Worm (Caenorhabditis elegans): ENCODE measurements around the gene R107.2.
A peak's percentile ranks its signal among the peaks of the same experiment; 100 is the strongest.

Gene R107.2

DNA sequence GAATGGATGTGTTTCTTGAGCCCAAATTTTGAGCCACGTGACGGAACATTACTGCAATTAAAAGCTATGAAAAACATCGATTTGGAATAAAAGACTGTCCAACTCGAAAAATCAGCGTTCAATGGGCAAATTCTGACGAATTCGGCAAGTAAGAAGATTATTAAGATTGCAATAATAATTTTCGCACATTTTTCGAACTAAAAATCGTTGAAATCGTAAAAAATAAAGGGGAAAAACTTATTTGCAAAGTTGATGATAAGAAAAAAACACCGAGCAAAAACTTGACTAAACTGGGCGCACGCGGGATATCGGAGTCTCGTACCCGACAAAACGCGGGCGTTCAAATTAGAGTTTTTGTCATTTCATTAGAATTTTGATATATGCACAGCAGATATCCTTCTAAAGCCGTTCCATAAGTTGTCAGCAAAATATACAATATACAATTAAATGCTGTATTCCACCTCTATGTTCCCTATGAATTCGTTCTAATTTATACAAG is 43.6 kb upstream of the R107.2 start, which contains the start of the genes mccc-2 and mrpl-44 (continued):
- TF ChIP-seq mef-2 (tag; optimal IDR thresholded peaks at IDR 0.05) (no peak), fkh-10 (GFP tag; optimal IDR thresholded peaks at IDR 0.05) (no peak), ama-1 (optimal IDR thresholded peaks at IDR 0.05) (no peak), sox-4 (tag; optimal IDR thresholded peaks at IDR 0.05) (no peak), F16B12.6 (tag; optimal IDR thresholded peaks at IDR 0.05) (peak; percentile 23), lin-35 (GFP tag; optimal IDR thresholded peaks at IDR 0.05) (peak; percentile 90 to 95), irx-1 (tag; optimal IDR thresholded peaks at IDR 0.05) (no peak), lir-3 (tag; optimal IDR thresholded peaks at IDR 0.05; ENCODE audit: poor library complexity) (no peak), nhr-237 (tag; optimal IDR thresholded peaks at IDR 0.05) (no peak), nhr-47 (tag; optimal IDR thresholded peaks at IDR 0.05) (no peak), zag-1 (tag; optimal IDR thresholded peaks at IDR 0.05) (no peak), unc-98 (GFP tag; IDR thresholded peaks at IDR 0.05) (no peak), nhr-71 (tag; optimal IDR thresholded peaks at IDR 0.05) (no peak), aha-1 (tag; optimal IDR thresholded peaks at IDR 0.05) (no peak), nhr-77 (tag; optimal IDR thresholded peaks at IDR 0.05) (no peak), nhr-90 (tag; optimal IDR thresholded peaks at IDR 0.05; ENCODE audit: poor library complexity) (no peak), nhr-76 (tag; optimal IDR thresholded peaks at IDR 0.05) (no peak), mab-9 (GFP tag; IDR thresholded peaks at IDR 0.05) (no peak), pqm-1 (tag; optimal IDR thresholded peaks at IDR 0.05) (no peak), egl-13 (tag; optimal IDR thresholded peaks at IDR 0.05) (no peak), tlp-1 (tag; optimal IDR thresholded peaks at IDR 0.05) (no peak), efl-1 (optimal IDR thresholded peaks at IDR 0.05) (peak; percentile 35 to 92), efl-1 (GFP tag; optimal IDR thresholded peaks at IDR 0.05 in 1 of 2) (peak; percentile 92 to 99), dpl-1 (GFP tag; optimal IDR thresholded peaks at IDR 0.05) (peak; percentile 83 to 92 (median 92)), nhr-11 (tag; optimal IDR thresholded peaks at IDR 0.05) (no peak), hpl-2 (GFP tag; optimal IDR thresholded peaks at IDR 0.05) (no peak), rnt-1 (tag; optimal IDR thresholded peaks at IDR 0.05) (peak; percentile 55), pag-3 (tag; optimal IDR thresholded peaks at IDR 0.05; ENCODE audit: borderline replicate concordance, insufficient read depth) (no peak), ceh-8 (GFP tag; optimal IDR thresholded peaks at IDR 0.05) (no peak), blmp-1 (tag; optimal IDR thresholded peaks at IDR 0.05) (no peak), unc-86 (tag; optimal IDR thresholded peaks at IDR 0.05) (no peak), elt-2 (tag; optimal IDR thresholded peaks at IDR 0.05) (no peak), alr-1 (tag; optimal IDR thresholded peaks at IDR 0.05; ENCODE audit: borderline replicate concordance) (no peak), jun-1 (tag; optimal IDR thresholded peaks at IDR 0.05) (no peak), C16A3.4 (tag; optimal IDR thresholded peaks at IDR 0.05) (no peak), zip-4 (GFP tag; optimal IDR thresholded peaks at IDR 0.05) (no peak), egl-27 (tag; optimal IDR thresholded peaks at IDR 0.05) (no peak), Y116A8C.19 (tag; optimal IDR thresholded peaks at IDR 0.05; ENCODE audit: borderline replicate concordance) (no peak), dsc-1 (tag; optimal IDR thresholded peaks at IDR 0.05) (no peak), aly-2 (tag; optimal IDR thresholded peaks at IDR 0.05) (no peak), lsy-2 (tag; optimal IDR thresholded peaks at IDR 0.05) (no peak), unc-30 (tag; optimal IDR thresholded peaks at IDR 0.05) (no peak), ceh-63 (GFP tag; optimal IDR thresholded peaks at IDR 0.05) (no peak), fkh-8 (tag; optimal IDR thresholded peaks at IDR 0.05) (no peak), ztf-4 (tag; optimal IDR thresholded peaks at IDR 0.05) (no peak), vab-15 (tag; optimal IDR thresholded peaks at IDR 0.05) (no peak)

Data from whole organism, L1 larva.